Worm (Caenorhabditis elegans): ENCODE measurements around the gene C08B6.3.

- TF ChIP-seq him-1 (tag; optimal IDR thresholded peaks at IDR 0.05) (no peak), W03F9.2 (tag; optimal IDR thresholded peaks at IDR 0.05) (no peak), dao-5 (tag; optimal IDR thresholded peaks at IDR 0.05) (no peak)
Observed at ce11 chrV:10098429-10098828, 13.7 kb downstream of the C08B6.3 start, which contains the start of gene ugt-47.

Measured in whole organism, L4/young adult.